Worm (Caenorhabditis elegans): ENCODE data around the gene F49C5.7.
"Not testable (repeated sequence)": the region's sequence is repeated elsewhere in the genome, so short reads cannot be mapped to it uniquely, and the experiment has no call there.

Gene F49C5.7

DNA sequence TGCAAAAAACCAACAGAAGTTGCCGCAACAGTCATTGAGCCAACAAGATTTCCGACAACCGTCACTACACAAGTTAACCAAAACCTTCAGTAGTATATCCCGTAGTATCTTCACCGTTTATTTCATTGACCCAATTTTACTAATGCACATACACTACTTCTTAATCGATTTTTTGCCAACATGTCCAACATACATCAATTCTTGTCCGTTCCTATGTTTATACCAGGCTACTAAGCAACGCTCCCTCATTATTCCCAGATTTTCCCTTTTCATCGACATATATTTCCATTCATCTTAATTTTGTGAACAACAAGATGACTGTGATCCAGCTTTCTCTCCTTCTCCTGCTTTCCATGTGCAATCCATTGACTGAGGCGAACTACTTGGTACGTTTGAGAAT, at the start of gene F49C5.7:
Gene F49C5.7, plus strand, starts transcription at position 301 of the 400 bp plus-strand sequence.
- TF ChIP-seq unc-62 (GFP tag; optimal IDR thresholded peaks at IDR 0.05), result no peak

DNA sequence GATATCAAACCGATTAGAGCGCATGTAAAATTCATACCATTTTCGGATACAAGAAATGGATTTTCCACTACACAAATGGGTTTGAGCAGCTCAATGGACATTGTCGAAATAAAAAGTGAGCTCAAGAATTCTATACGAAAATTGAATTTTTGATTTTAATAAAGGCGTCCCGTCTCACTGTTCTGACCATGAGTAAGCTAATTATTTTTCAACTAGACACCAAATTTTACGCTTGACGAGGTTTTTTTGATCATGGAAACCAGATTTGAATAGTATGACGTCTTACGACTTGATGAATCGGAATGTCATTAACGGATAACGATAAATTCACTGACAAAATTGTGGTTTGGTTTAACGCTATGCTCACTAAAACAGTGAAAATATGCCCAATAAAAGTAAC, 49.6 kb upstream of the F49C5.7 start, which contains the start of gene srh-61:
Gene srh-61, minus strand, starts transcription at position 101 of the 400 bp plus-strand sequence.
- no peak for TF ChIP-seq unc-62 (GFP tag; optimal IDR thresholded peaks at IDR 0.05)

- no peak for TF ChIP-seq unc-62 (GFP tag; optimal IDR thresholded peaks at IDR 0.05)
Observed at ce11 chrII:12518008-12518407, 47.9 kb upstream of the F49C5.7 start.

DNA sequence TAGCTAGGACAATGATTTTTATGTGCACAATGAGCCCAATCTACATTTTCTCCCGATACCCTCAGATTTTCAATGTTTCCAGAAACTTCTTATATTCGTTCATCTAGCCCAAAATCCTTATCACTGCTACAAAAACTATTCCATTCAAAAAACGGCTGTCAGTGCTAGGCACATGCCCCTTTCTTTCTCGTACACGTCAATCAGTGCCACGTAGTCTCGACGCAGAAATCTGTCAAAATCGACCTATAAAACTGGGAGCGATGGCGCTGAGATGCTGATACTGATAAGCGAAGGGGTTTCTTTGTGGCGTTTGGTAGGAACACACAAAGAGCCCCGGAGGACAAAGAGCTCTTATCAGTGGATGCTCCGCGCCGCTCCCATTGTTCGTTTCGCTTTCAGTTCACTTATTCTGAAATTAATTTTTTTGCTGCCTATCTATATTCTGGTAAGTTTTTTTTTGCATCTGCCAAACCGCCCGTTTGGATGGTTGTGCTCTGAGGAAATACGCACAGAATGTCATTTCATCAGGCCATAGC, 47.1 kb upstream of the F49C5.7 start, which contains the start of gene srh-70:
Gene srh-70, minus strand, starts transcription at position 51 of the 536 bp plus-strand sequence.
- TF ChIP-seq unc-62 (GFP tag; optimal IDR thresholded peaks at IDR 0.05), result no peak

ce11 chrII:12519616-12520015, 46.3 kb upstream of the F49C5.7 start, which contains the start of gene ceh-99:
Gene ceh-99 (plus strand): TSS chrII:12519981.
- TF ChIP-seq unc-62 (GFP tag; optimal IDR thresholded peaks at IDR 0.05), result no peak

DNA sequence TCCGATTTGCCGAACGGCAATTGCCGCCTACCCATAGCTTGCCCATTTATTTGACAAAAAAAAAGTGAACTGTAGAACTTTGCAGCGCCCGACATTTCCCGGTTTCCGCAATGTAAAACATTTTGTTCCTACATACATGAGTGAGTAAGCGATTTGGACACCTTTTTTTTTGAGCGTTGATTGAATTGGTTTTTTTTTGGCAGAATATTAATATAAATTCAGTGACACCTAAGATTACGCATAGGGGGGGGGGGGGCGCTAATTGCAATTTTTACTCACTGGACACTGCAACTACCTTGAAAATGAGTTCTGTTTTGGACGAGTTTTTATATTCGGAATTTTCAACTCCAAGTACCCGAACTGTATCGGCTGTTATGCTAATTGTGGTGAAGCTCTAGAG, 40.4 kb upstream of the F49C5.7 start, which contains the start of gene srx-118:
Gene srx-118, plus strand, starts transcription at position 301 of the 400 bp plus-strand sequence.
- no peak for TF ChIP-seq unc-62 (GFP tag; optimal IDR thresholded peaks at IDR 0.05)

- TF ChIP-seq unc-62 (GFP tag; optimal IDR thresholded peaks at IDR 0.05), result no peak
Observed at ce11 chrII:12527947-12528346, 38.0 kb upstream of the F49C5.7 start, which contains the start of gene srx-119. Gene srx-119 (plus strand): TSS chrII:12528247.

ce11 chrII:12530958-12531357, 35.0 kb upstream of the F49C5.7 start, which contains the start of gene srx-120:
Gene srx-120 (plus strand): TSS chrII:12531258.
- TF ChIP-seq unc-62 (GFP tag; optimal IDR thresholded peaks at IDR 0.05), result no peak

- no peak for TF ChIP-seq unc-62 (GFP tag; optimal IDR thresholded peaks at IDR 0.05)
Observed at ce11 chrII:12535297-12535803, 30.6 kb upstream of the F49C5.7 start, which contains the start of gene nimk-1. Gene nimk-1 (plus strand): TSS chrII:12535753.

DNA sequence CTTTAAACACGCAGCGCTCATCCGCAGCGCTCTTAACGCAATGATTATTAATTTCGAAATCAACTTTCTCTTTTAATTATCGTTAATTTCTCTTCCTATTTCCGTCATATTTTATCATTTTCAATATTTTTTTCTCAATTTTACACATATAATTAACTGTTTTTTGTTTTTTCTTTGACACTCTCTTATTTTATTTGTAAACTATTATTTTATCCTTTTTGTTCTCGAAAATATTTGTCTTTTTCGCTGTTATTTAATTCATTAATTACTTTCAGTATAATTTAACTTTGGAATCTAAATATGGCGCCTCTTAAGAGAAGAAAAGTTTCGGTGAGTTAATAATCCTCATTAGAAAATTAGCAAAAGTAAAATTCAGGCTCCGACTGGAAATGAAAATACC, 29.7 kb upstream of the F49C5.7 start, which contains the start of gene F49C5.3:
Gene F49C5.3, plus strand, starts transcription at position 301 of the 400 bp plus-strand sequence.
- TF ChIP-seq unc-62 (GFP tag; optimal IDR thresholded peaks at IDR 0.05), result not testable (repeated sequence)

- no peak for TF ChIP-seq unc-62 (GFP tag; optimal IDR thresholded peaks at IDR 0.05)
Observed at ce11 chrII:12539395-12539794, 26.6 kb upstream of the F49C5.7 start.

DNA sequence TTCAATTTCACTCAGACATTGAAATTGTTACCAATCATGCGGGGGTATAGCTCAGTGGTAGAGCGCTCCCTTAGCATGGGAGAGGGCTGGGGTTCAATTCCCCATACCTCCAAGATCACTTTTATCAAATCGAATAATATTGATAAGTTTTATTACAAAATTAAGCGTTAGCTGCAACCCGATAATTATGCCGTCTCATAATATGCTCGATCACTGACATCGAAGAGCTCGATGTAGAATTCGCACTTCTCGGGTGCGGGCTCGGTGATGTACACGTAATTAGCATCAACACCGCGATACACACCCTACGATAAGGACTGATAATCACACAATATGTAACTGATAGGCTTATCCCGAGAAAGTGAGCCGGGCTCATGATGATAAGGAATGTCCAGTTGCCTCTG, 23.4 kb upstream of the F49C5.7 start:
- TF ChIP-seq unc-62 (GFP tag; optimal IDR thresholded peaks at IDR 0.05), result no peak

DNA sequence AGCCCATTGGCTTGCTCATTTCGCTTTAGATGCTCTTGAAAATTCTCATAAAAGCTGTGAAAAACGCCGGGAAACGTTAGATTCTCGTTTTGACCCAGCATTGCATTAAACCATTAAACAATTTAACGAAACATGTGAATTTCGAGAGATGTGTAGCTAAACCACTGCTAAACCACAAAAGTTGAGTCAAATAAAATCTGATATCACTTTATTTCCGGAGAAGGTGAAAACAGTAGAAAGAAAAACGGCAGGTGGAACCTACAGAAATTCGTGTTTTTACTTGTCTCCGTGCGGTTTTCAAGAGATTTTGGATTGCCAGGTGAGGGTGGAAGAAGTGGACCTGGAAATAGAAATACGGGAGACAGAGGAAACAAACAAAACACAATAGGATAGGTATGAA, 21.4 kb upstream of the F49C5.7 start, which contains the start of gene F49C5.9:
Gene F49C5.9, minus strand, starts transcription at position 101 of the 400 bp plus-strand sequence.
- no peak for TF ChIP-seq unc-62 (GFP tag; optimal IDR thresholded peaks at IDR 0.05)

- TF ChIP-seq unc-62 (GFP tag; optimal IDR thresholded peaks at IDR 0.05), result no peak
Observed at ce11 chrII:12546413-12546812, 19.5 kb upstream of the F49C5.7 start, which contains the start of the genes F49C5.5 and F49C5.10. Gene F49C5.5 (minus strand): TSS chrII:12546513. Gene F49C5.10 (plus strand): TSS chrII:12546756.

- no peak for TF ChIP-seq unc-62 (GFP tag; optimal IDR thresholded peaks at IDR 0.05)
Observed at ce11 chrII:12547547-12547946, 18.4 kb upstream of the F49C5.7 start, which contains the start of gene F49C5.16. Gene F49C5.16 (plus strand): TSS chrII:12547847.

DNA sequence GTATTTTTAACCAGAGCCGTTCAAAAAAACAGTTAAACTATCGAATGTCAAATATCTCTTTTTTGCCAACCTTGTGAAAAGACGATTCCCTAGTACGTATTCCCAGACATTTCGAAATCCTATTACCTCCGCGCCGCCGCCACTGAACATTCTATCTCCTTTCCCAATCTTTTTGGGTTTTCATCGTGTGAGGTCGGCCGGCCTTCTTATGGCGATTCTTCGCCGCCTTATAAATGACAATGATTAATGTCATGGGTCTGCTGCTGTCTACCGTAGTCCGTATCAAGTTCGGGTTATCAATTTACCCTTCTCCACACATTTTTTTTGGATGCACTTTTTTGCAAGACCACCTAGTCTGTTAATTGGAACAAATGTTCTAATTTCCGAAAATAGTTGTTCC, 16.3 kb upstream of the F49C5.7 start:
- no peak for TF ChIP-seq unc-62 (GFP tag; optimal IDR thresholded peaks at IDR 0.05)

DNA sequence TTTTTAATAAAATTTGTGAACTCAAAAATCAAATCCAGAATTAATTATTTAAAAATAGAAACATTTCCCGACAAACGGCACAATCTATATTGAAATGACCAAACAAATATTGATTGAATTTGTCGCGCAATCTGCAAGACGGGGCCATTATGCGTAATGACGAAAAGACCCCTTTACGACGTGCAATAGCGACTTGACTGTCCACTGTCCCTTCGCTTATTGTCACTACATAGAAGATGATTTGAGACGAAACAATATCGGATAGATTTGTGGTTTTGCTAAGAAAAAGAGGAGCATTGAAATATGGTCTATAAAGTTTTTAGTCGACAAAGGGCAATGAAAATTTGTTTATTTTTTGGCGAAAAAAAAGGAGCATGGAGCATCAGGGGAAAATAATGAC, 15.0 kb upstream of the F49C5.7 start:
- TF ChIP-seq unc-62 (GFP tag; optimal IDR thresholded peaks at IDR 0.05), result no peak

Data from whole organism, dauer.